Worm (Caenorhabditis elegans) whole organism, midembryonic: ENCODE results near the gene F10G7.10.
A peak's percentile ranks its signal among the peaks of the same experiment; 100 is the strongest.

Experiments used
- T22C8.4 ChIP-seq: fragments of 200-800 bp; sonication (Bioruptor generic); IDR thresholded peaks from 2 replicates; pipeline ENCODE4 v1.3.6; 2022; ENCODE audit warnings: missing genetic modification characterization, missing compliant biosample characterization
- cog-1 ChIP-seq: sonication (generic microtip); optimal IDR thresholded peaks from 2 replicates; lab custom pipeline; 2016; ENCODE audit warnings: missing genetic modification characterization, missing compliant biosample characterization
- flt-1 ChIP-seq: fragments of 200-800 bp; sonication (Bioruptor generic); IDR thresholded peaks from 2 replicates; pipeline ENCODE4 v1.3.6; 2022; ENCODE audit warnings: missing genetic modification characterization, missing compliant biosample characterization
- klf-2 ChIP-seq: fragments of 200-800 bp; sonication (Bioruptor generic); conservative IDR thresholded peaks from 2 replicates; pipeline ENCODE4 v1.3.6; 2022; ENCODE audit warnings: missing genetic modification reagents, missing genetic modification characterization, missing compliant biosample characterization
- med-1 ChIP-seq: sonication (generic microtip); optimal IDR thresholded peaks from 2 replicates; lab custom pipeline; 2017; ENCODE audit warnings: missing genetic modification characterization, mild to moderate bottlenecking, missing compliant biosample characterization, antibody characterized with exemption, missing genetic modification reagents; ENCODE audit not compliant: insufficient read depth
- ref-1 ChIP-seq: fragments of 200-800 bp; sonication (Bioruptor generic); conservative IDR thresholded peaks from 2 replicates; pipeline ENCODE4 v1.3.6; 2022; ENCODE audit warnings: missing genetic modification reagents, missing genetic modification characterization, missing compliant biosample characterization
- tab-1 ChIP-seq: fragments of 200-800 bp; sonication (Bioruptor generic); IDR thresholded peaks from 2 replicates; pipeline ENCODE4 v1.3.6; 2022; ENCODE audit warnings: missing genetic modification characterization, missing compliant biosample characterization
- ztf-23 ChIP-seq: fragments of 200-800 bp; sonication (Bioruptor generic); IDR thresholded peaks from 2 replicates; pipeline ENCODE4 v1.3.6; 2022; ENCODE audit warnings: missing genetic modification reagents, missing genetic modification characterization, missing compliant biosample characterization
- ztf-29 ChIP-seq: fragments of 200-800 bp; sonication (Bioruptor generic); IDR thresholded peaks from 2 replicates; pipeline ENCODE4 v1.3.6; 2022; ENCODE audit warnings: missing genetic modification reagents, missing genetic modification characterization, missing compliant biosample characterization

The F10G7.10 gene

DNA sequence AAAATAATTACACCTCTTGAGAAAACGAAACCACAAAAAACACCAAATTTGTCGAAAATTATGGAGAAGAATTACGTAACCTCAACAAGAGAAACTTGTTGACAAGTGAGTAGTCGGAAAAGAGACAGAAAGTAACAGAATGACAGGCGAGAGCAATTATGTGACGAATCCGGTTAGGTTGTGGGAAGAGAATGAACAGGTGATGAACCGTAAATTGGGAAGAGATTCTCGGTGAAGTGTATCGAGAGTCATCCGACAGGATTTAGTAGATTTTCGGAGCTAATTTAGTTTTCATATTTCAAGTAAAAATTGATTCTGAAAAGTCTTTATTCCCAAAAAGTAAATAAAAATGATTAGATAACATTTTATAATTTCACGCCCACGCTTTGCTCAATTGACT lies 44.7 kb downstream of the F10G7.10 start, which contains the start of gene T05A7.7:
Gene T05A7.7, minus strand, starts transcription at position 101 of the 400 bp plus-strand sequence.
- TF ChIP-seq klf-2 (no peak), T22C8.4 (no peak), ref-1 (GFP tag; lab: Robert Waterston, UW) (no peak), ztf-29 (GFP tag; lab: Robert Waterston, UW) (no peak), cog-1 (no peak), flt-1 (no peak), tab-1 (GFP tag; lab: Robert Waterston, UW) (no peak), ztf-23 (GFP tag; lab: Robert Waterston, UW) (no peak), med-1 (GFP tag; lab: Kevin White, UChicago) (no peak)

- no peak for TF ChIP-seq flt-1
- TF ChIP-seq ztf-23 (GFP tag; lab: Robert Waterston, UW) = no peak
- no peak for TF ChIP-seq klf-2
- TF ChIP-seq cog-1 = no peak
- no peak for TF ChIP-seq med-1 (GFP tag; lab: Kevin White, UChicago)
- TF ChIP-seq tab-1 (GFP tag; lab: Robert Waterston, UW) = no peak
- no peak for TF ChIP-seq ztf-29 (GFP tag; lab: Robert Waterston, UW)
- TF ChIP-seq T22C8.4 = no peak
- TF ChIP-seq ref-1 (GFP tag; lab: Robert Waterston, UW) = no peak
Measured at ce11 chrII:4677916-4678315, 48.1 kb downstream of the F10G7.10 start, which contains the start of gene T05A7.1. TSS of gene T05A7.1 (plus strand) at chrII:4678216.

- TF ChIP-seq cog-1 (no peak), tab-1 (GFP tag; lab: Robert Waterston, UW) (no peak), klf-2 (no peak)
Measured at ce11 chrII:4676241-4676640, 49.8 kb downstream of the F10G7.10 start.

DNA sequence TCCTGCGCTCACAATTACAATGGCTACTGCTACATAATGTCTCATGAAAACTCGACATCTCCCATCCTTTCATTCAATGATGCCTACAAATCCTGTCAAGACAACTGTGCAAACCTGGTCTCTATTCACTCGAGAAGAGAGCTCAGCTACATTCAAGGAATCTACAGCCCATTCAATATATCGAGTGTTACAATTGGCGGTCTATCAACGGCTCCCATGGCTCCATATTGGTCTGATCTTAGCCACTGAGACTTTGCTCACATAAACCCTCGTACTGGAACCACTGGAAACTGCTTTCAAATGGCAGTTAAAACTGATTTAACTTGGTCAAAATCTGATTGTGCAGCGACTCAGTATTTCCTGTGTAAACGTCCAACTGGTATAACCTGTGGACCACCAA lies 50.6 kb downstream of the F10G7.10 start, which contains the start of gene T05A7.3:
Gene T05A7.3, plus strand, starts transcription at position 301 of the 400 bp plus-strand sequence.
- TF ChIP-seq T22C8.4 = no peak
- TF ChIP-seq tab-1 (GFP tag; lab: Robert Waterston, UW) = no peak
- TF ChIP-seq med-1 (GFP tag; lab: Kevin White, UChicago) = no peak
- TF ChIP-seq ref-1 (GFP tag; lab: Robert Waterston, UW) = no peak
- TF ChIP-seq klf-2 = no peak
- no peak for TF ChIP-seq flt-1

- no peak for TF ChIP-seq med-1 (GFP tag; lab: Kevin White, UChicago)
- TF ChIP-seq ref-1 (GFP tag; lab: Robert Waterston, UW) = no peak
- TF ChIP-seq T22C8.4 = no peak
- no peak for TF ChIP-seq klf-2
- no peak for TF ChIP-seq tab-1 (GFP tag; lab: Robert Waterston, UW)
- TF ChIP-seq flt-1 = no peak
- no peak for TF ChIP-seq cog-1
- no peak for TF ChIP-seq ztf-29 (GFP tag; lab: Robert Waterston, UW)
- no peak for TF ChIP-seq ztf-23 (GFP tag; lab: Robert Waterston, UW)
Measured at ce11 chrII:4674188-4674587, 51.9 kb downstream of the F10G7.10 start.

- no peak for TF ChIP-seq ztf-29 (GFP tag; lab: Robert Waterston, UW)
Measured at ce11 chrII:4673670-4674069, 52.4 kb downstream of the F10G7.10 start.

DNA sequence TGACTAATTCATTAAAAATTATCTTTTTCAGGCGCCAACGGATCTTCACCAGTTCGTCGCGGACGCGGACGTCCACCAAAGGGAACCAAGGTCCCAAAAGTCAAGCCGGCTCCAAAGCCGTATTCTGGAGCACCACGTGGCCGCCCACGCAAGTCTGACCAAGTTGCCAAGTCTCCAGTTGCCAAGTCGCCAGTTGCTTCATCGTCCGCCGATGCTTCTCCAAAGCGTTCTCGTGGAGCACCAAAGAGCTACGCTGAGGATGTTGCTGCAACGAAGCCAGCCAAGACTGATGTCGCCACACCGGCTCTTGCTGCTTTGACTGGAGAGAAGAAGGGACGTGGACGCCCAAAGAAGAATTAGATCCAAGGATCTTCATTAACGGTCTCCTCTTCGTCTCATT lies 52.8 kb downstream of the F10G7.10 start:
- TF ChIP-seq ztf-23 (GFP tag; lab: Robert Waterston, UW) = no peak
- TF ChIP-seq tab-1 (GFP tag; lab: Robert Waterston, UW) = no peak
- TF ChIP-seq klf-2 = no peak
- no peak for TF ChIP-seq med-1 (GFP tag; lab: Kevin White, UChicago)
- no peak for TF ChIP-seq ref-1 (GFP tag; lab: Robert Waterston, UW)
- TF ChIP-seq T22C8.4 = no peak
- TF ChIP-seq flt-1 = no peak
- no peak for TF ChIP-seq ztf-29 (GFP tag; lab: Robert Waterston, UW)
- no peak for TF ChIP-seq cog-1

DNA sequence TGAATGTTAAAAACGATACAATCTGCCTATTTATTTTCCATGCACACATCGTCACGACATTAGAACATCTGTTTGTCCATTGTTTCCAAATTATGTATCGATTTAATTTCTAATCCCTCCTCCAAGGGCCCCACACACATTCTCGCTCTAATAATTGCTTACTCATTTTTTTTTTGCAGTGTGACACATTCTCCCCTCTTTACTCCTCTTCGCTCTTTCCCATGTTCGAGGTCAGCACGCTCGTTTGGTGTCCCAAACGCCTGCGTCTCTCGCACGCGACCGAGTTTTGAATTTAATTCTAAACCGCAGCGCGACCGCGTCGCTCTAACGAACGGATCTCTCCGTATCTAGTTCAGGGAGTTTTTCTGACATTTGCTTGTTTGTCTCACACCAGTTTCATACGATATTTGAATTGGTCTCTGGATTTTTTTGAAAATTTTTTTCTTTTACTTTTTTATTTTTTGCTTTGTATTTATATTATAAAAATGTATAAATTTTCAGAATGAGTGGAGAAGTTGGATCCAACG lies 53.4 kb downstream of the F10G7.10 start, which contains the start of the genes clec-140 and hmg-11:
Gene clec-140, plus strand, starts transcription at position 477 of the 527 bp plus-strand sequence.
Gene hmg-11, plus strand, starts transcription at position 502 of the 527 bp plus-strand sequence.
- no peak for TF ChIP-seq tab-1 (GFP tag; lab: Robert Waterston, UW)
- no peak for TF ChIP-seq med-1 (GFP tag; lab: Kevin White, UChicago)
- no peak for TF ChIP-seq klf-2
- TF ChIP-seq flt-1 = 0 out of 2 replicates have a peak, but pooled peaks have one; percentile 37
- no peak for TF ChIP-seq ref-1 (GFP tag; lab: Robert Waterston, UW)
- TF ChIP-seq ztf-23 (GFP tag; lab: Robert Waterston, UW) = 0 out of 2 replicates have a peak, but pooled peaks have one; percentile 52
- peak; percentile 66 for TF ChIP-seq cog-1
- TF ChIP-seq T22C8.4 = peak; percentile 52
- TF ChIP-seq ztf-29 (GFP tag; lab: Robert Waterston, UW) = no peak

DNA sequence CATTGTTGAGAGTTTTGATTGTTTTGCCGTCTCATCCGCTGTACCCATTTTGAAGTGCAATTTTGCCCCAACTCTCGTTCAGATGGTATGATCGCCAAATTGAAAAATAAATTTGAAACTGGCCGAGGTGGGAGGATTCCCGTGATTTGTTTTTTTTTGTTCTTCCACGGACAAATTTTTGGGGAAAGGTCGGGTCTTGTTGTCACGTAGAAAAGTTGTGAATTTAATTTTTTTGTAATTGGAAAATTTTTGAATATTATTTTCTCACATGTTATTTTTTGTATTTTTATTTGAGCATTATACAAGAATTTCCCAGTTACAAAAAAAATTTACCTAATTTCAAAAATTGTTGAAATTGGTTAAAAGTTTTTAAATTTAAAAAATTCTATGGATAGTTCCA lies 54.4 kb downstream of the F10G7.10 start, which contains the start of gene T05A7.6:
Gene T05A7.6, minus strand, starts transcription at position 101 of the 400 bp plus-strand sequence.
- no peak for TF ChIP-seq ztf-23 (GFP tag; lab: Robert Waterston, UW)
- TF ChIP-seq ref-1 (GFP tag; lab: Robert Waterston, UW) = no peak
- no peak for TF ChIP-seq med-1 (GFP tag; lab: Kevin White, UChicago)
- TF ChIP-seq tab-1 (GFP tag; lab: Robert Waterston, UW) = no peak
- no peak for TF ChIP-seq flt-1
- no peak for TF ChIP-seq klf-2
- no peak for TF ChIP-seq cog-1
- TF ChIP-seq ztf-29 (GFP tag; lab: Robert Waterston, UW) = no peak

ce11 chrII:4667572-4667971 lies 58.5 kb downstream of the F10G7.10 start, which contains the start of gene fut-5:
TSS of gene fut-5 (minus strand) at chrII:4667672.
- no peak for TF ChIP-seq ztf-23 (GFP tag; lab: Robert Waterston, UW)
